Worm (Caenorhabditis elegans): ENCODE data around the gene B0454.6.

The B0454.6 gene

ce11 chrII:3023381-3023935 lies 9.1 kb upstream of the B0454.6 start, which contains the start of gene clec-2:
TSS of gene clec-2 (minus strand) at chrII:3023431.
- TF ChIP-seq zag-1 (tag; optimal IDR thresholded peaks at IDR 0.05), result no peak
- TF ChIP-seq mbf-1 (tag; optimal IDR thresholded peaks at IDR 0.05), result no peak
- no peak for TF ChIP-seq nhr-23 (tag; optimal IDR thresholded peaks at IDR 0.05)
- no peak for TF ChIP-seq dmd-4 (tag; optimal IDR thresholded peaks at IDR 0.05)
- TF ChIP-seq F13H6.1 (tag; optimal IDR thresholded peaks at IDR 0.05), result no peak
- no peak for TF ChIP-seq elt-1 (tag; optimal IDR thresholded peaks at IDR 0.05)
- no peak for TF ChIP-seq egl-27 (tag; optimal IDR thresholded peaks at IDR 0.05)
- TF ChIP-seq R02D3.7 (tag; optimal IDR thresholded peaks at IDR 0.05), result no peak
- TF ChIP-seq crh-2 (tag; optimal IDR thresholded peaks at IDR 0.05), result no peak
- no peak for TF ChIP-seq fos-1 (tag; optimal IDR thresholded peaks at IDR 0.05)
- no peak for TF ChIP-seq unc-39 (tag; optimal IDR thresholded peaks at IDR 0.05)
- TF ChIP-seq nhr-11 (tag; optimal IDR thresholded peaks at IDR 0.05), result no peak
- TF ChIP-seq elt-3 (tag; optimal IDR thresholded peaks at IDR 0.05), result no peak
- no peak for TF ChIP-seq lsy-2 (tag; optimal IDR thresholded peaks at IDR 0.05)
- TF ChIP-seq nhr-6 (tag; optimal IDR thresholded peaks at IDR 0.05), result no peak
- TF ChIP-seq nhr-10 (tag; optimal IDR thresholded peaks at IDR 0.05), result no peak
- no peak for TF ChIP-seq unc-55 (GFP tag; optimal IDR thresholded peaks at IDR 0.05)
- no peak for TF ChIP-seq ztf-1 (GFP tag; conservative IDR thresholded peaks at IDR 0.05)
- no peak for TF ChIP-seq nhr-77 (tag; optimal IDR thresholded peaks at IDR 0.05)

ce11 chrII:3024655-3025054 lies 7.9 kb upstream of the B0454.6 start:
- TF ChIP-seq mab-5 (tag; optimal IDR thresholded peaks at IDR 0.05), result no peak
- TF ChIP-seq unc-62 (GFP tag; optimal IDR thresholded peaks at IDR 0.05), result no peak
- no peak for TF ChIP-seq C34F6.9 (tag; optimal IDR thresholded peaks at IDR 0.05)
- no peak for TF ChIP-seq nhr-21 (tag; optimal IDR thresholded peaks at IDR 0.05)
- no peak for TF ChIP-seq nhr-11 (tag; optimal IDR thresholded peaks at IDR 0.05)
- TF ChIP-seq peb-1 (tag; optimal IDR thresholded peaks at IDR 0.05), result no peak
- TF ChIP-seq lin-11 (tag; optimal IDR thresholded peaks at IDR 0.05), result no peak
- no peak for TF ChIP-seq nhr-12 (tag; optimal IDR thresholded peaks at IDR 0.05)
- TF ChIP-seq ztf-4 (tag; optimal IDR thresholded peaks at IDR 0.05), result no peak

ce11 chrII:3028264-3028663 lies 4.3 kb upstream of the B0454.6 start:
- no peak for TF ChIP-seq gmeb-1 (tag; optimal IDR thresholded peaks at IDR 0.05)
- no peak for TF ChIP-seq nhr-23 (tag; optimal IDR thresholded peaks at IDR 0.05)
- TF ChIP-seq blmp-1 (tag; optimal IDR thresholded peaks at IDR 0.05; ENCODE audit: insufficient read depth), result peak; percentile 6
- no peak for TF ChIP-seq skn-1 (tag; optimal IDR thresholded peaks at IDR 0.05)
- no peak for TF ChIP-seq ZK546.5 (tag; optimal IDR thresholded peaks at IDR 0.05)
- no peak for TF ChIP-seq fos-1 (tag; optimal IDR thresholded peaks at IDR 0.05)
- no peak for TF ChIP-seq ztf-11 (tag; optimal IDR thresholded peaks at IDR 0.05)
- TF ChIP-seq sem-4 (tag; optimal IDR thresholded peaks at IDR 0.05), result no peak
- no peak for TF ChIP-seq nhr-6 (tag; optimal IDR thresholded peaks at IDR 0.05)
- TF ChIP-seq F13H6.1 (tag; optimal IDR thresholded peaks at IDR 0.05), result no peak
- no peak for TF ChIP-seq aly-2 (tag; optimal IDR thresholded peaks at IDR 0.05)
- TF ChIP-seq elt-3 (tag; optimal IDR thresholded peaks at IDR 0.05), result no peak
- no peak for TF ChIP-seq ama-1 (optimal IDR thresholded peaks at IDR 0.05)
- TF ChIP-seq lin-39 (tag; optimal IDR thresholded peaks at IDR 0.05), result no peak
- TF ChIP-seq nhr-25 (tag; optimal IDR thresholded peaks at IDR 0.05), result peak; percentile 17

- peak; percentile 65 for TF ChIP-seq blmp-1 (tag; optimal IDR thresholded peaks at IDR 0.05; ENCODE audit: insufficient read depth)
- no peak for TF ChIP-seq dmd-4 (tag; optimal IDR thresholded peaks at IDR 0.05)
Observed at ce11 chrII:3030416-3030815, 2.2 kb upstream of the B0454.6 start.

ce11 chrII:3034914-3035313 lies 2.3 kb downstream of the B0454.6 start:
- TF ChIP-seq unc-39 (tag; optimal IDR thresholded peaks at IDR 0.05) (no peak), lin-39 (tag; optimal IDR thresholded peaks at IDR 0.05) (no peak), mbf-1 (tag; optimal IDR thresholded peaks at IDR 0.05) (no peak)
